Worm (Caenorhabditis elegans) whole organism, young adult: Measurements from ENCODE around the gene vha-1.

ENCODE experiments used
- B0019.2 ChIP-seq: fragments of 200-800 bp; sonication (Bioruptor generic); conservative IDR thresholded peaks from 2 replicates; pipeline ENCODE4 v1.3.6; 2022; ENCODE audit warnings: missing genetic modification reagents, missing genetic modification characterization, missing compliant biosample characterization
- B0035.1 ChIP-seq: sonication (generic microtip); optimal IDR thresholded peaks from 2 replicates; lab custom pipeline; 2016; ENCODE audit warnings: missing genetic modification characterization, mild to moderate bottlenecking, missing compliant biosample characterization, missing genotype, missing genetic modification reagents
- F49E8.2 ChIP-seq: sonication (generic microtip); optimal IDR thresholded peaks from 3 replicates; lab custom pipeline; 2017; ENCODE audit warnings: missing genetic modification characterization, mild to moderate bottlenecking, missing compliant biosample characterization, antibody characterized with exemption, moderate library complexity; ENCODE audit not compliant: insufficient read depth
- T26A5.8 ChIP-seq: sonication (generic microtip); optimal IDR thresholded peaks from 2 replicates; lab custom pipeline; 2016; ENCODE audit warnings: missing genetic modification characterization, missing compliant biosample characterization
- cebp-2 ChIP-seq: fragments of 200-800 bp; sonication (Bioruptor generic); IDR thresholded peaks from 2 replicates; pipeline ENCODE4 v1.3.6; 2022; ENCODE audit warnings: missing genetic modification characterization, missing compliant biosample characterization
- ceh-91 ChIP-seq: fragments of 200-800 bp; sonication (Bioruptor generic); IDR thresholded peaks from 2 replicates; pipeline ENCODE4 v1.3.6; 2022; ENCODE audit warnings: missing genetic modification reagents, missing genetic modification characterization, missing compliant biosample characterization
- ets-4 ChIP-seq: fragments of 200-800 bp; sonication (Bioruptor generic); optimal IDR thresholded peaks from 2 replicates; lab custom pipeline; 2018; ENCODE audit warnings: mild to moderate bottlenecking, missing genetic modification characterization, missing compliant biosample characterization
- mcd-1 ChIP-seq: fragments of 200-800 bp; sonication (Bioruptor generic); IDR thresholded peaks from 2 replicates; pipeline ENCODE4 v1.3.6; 2022; ENCODE audit warnings: missing genetic modification reagents, missing genetic modification characterization, missing compliant biosample characterization
- mes-4 ChIP-seq: sonication (generic microtip); optimal IDR thresholded peaks from 2 replicates; lab custom pipeline; 2016; ENCODE audit warnings: missing genotype, missing genetic modification characterization, missing compliant biosample characterization

- TF ChIP-seq ceh-91 (GFP tag; lab: Robert Waterston, UW): no peak
- no peak for TF ChIP-seq B0035.1 (tag; lab: Kevin White, UChicago)
- no peak for TF ChIP-seq T26A5.8 (tag; lab: Kevin White, UChicago)
- TF ChIP-seq cebp-2 (GFP tag; lab: Robert Waterston, UW): no peak
- TF ChIP-seq ets-4: no peak
- no peak for TF ChIP-seq mcd-1 (GFP tag; lab: Robert Waterston, UW)
- TF ChIP-seq F49E8.2: no peak
- no peak for TF ChIP-seq B0019.2
- no peak for TF ChIP-seq mes-4 (tag; lab: Kevin White, UChicago)
Measured at ce11 chrIII:9767095-9767494, 14.0 kb upstream of the vha-1 start.
